Fruit fly (Drosophila melanogaster): ENCODE data around the gene Rint1.
A peak's percentile ranks its signal among the peaks of the same experiment; 100 is the strongest.

The Rint1 gene

dm6 chr3L:7364717-7365278 lies 41.4 kb downstream of the Rint1 start (continued):
- no peak for TF ChIP-seq Atf6 (GFP tag; IDR thresholded peaks at IDR 0.05)
- TF ChIP-seq CG8924 (tag; optimal IDR thresholded peaks at IDR 0.05): peak; percentile 14
- TF ChIP-seq Atf3 (GFP tag; optimal IDR thresholded peaks at IDR 0.05): no peak
- no peak for TF ChIP-seq CG12155 (GFP tag; optimal IDR thresholded peaks at IDR 0.05)
- TF ChIP-seq CG6175 (GFP tag; IDR thresholded peaks at IDR 0.05): no peak
- TF ChIP-seq ind (GFP tag; optimal IDR thresholded peaks at IDR 0.05): no peak
- TF ChIP-seq Ssrp (tag; optimal IDR thresholded peaks at IDR 0.05): no peak
- TF ChIP-seq dati (GFP tag; IDR thresholded peaks at IDR 0.05): no peak
- no peak for TF ChIP-seq CG17359 (tag; optimal IDR thresholded peaks at IDR 0.05)
- no peak for TF ChIP-seq Nf-YA (GFP tag; IDR thresholded peaks at IDR 0.05)
- TF ChIP-seq Nf-YC (tag; optimal IDR thresholded peaks at IDR 0.05): peak; percentile 47
- TF ChIP-seq Spps (tag; optimal IDR thresholded peaks at IDR 0.05): no peak
- no peak for TF ChIP-seq CG4328 (GFP tag; optimal IDR thresholded peaks at IDR 0.05)
- TF ChIP-seq gem (tag; optimal IDR thresholded peaks at IDR 0.05): no peak
- no peak for TF ChIP-seq btn (GFP tag; optimal IDR thresholded peaks at IDR 0.05)
- TF ChIP-seq Dfd (GFP tag; optimal IDR thresholded peaks at IDR 0.05): no peak
- no peak for TF ChIP-seq GATAe (GFP tag; conservative IDR thresholded peaks at IDR 0.05)
- TF ChIP-seq sob (GFP tag; IDR thresholded peaks at IDR 0.05): no peak
- no peak for TF ChIP-seq CG3995 (GFP tag; optimal IDR thresholded peaks at IDR 0.05)
- no peak for TF ChIP-seq stc (GFP tag; IDR thresholded peaks at IDR 0.05)
- peak; percentile 85 for TF ChIP-seq Adf1 (GFP tag; IDR thresholded peaks at IDR 0.05)
- no peak for TF ChIP-seq CG9876 (GFP tag; optimal IDR thresholded peaks at IDR 0.05)
- no peak for TF ChIP-seq CG32767 (GFP tag; IDR thresholded peaks at IDR 0.05)
- no peak for TF ChIP-seq Rx (GFP tag; IDR thresholded peaks at IDR 0.05)
- no peak for TF ChIP-seq fd96Cb (tag; optimal IDR thresholded peaks at IDR 0.05)
- no peak for TF ChIP-seq Dbx (GFP tag; IDR thresholded peaks at IDR 0.05)
- TF ChIP-seq chinmo (GFP tag; IDR thresholded peaks at IDR 0.05; ENCODE audit: partially characterized antibody): no peak
- no peak for TF ChIP-seq dan (GFP tag; IDR thresholded peaks at IDR 0.05)
- no peak for TF ChIP-seq CG13624 (GFP tag; optimal IDR thresholded peaks at IDR 0.05)
- TF ChIP-seq Abd-B (GFP tag; optimal IDR thresholded peaks at IDR 0.05): no peak
- 0 out of 3 replicates have a peak, but pooled peaks have one; percentile 14 for TF ChIP-seq CG34422 (GFP tag; IDR thresholded peaks at IDR 0.05)
- TF ChIP-seq CG4404 (GFP tag; IDR thresholded peaks at IDR 0.05): no peak
- no peak for TF ChIP-seq CG1233 (GFP tag; optimal IDR thresholded peaks at IDR 0.05)
- no peak for TF ChIP-seq Tbp (GFP tag; optimal IDR thresholded peaks at IDR 0.05)
- peak; percentile 59 to 96 for TF ChIP-seq insv (GFP tag; optimal IDR thresholded peaks at IDR 0.05)
- TF ChIP-seq Ravus (GFP tag; IDR thresholded peaks at IDR 0.05): no peak

- peak; percentile 39 for TF ChIP-seq CTCF (GFP tag; optimal IDR thresholded peaks at IDR 0.05)
- no peak for TF ChIP-seq Mrtf (GFP tag; IDR thresholded peaks at IDR 0.05)
- peak; percentile 62 for TF ChIP-seq CG11695 (GFP tag; IDR thresholded peaks at IDR 0.05)
- TF ChIP-seq repo (GFP tag; optimal IDR thresholded peaks at IDR 0.05): peak; percentile 2
- TF ChIP-seq row (GFP tag; IDR thresholded peaks at IDR 0.05): peak; percentile 15; the same call in 1 of the 3 replicates
- TF ChIP-seq so (GFP tag; IDR thresholded peaks at IDR 0.05): peak; percentile 61; the same call in 1 of the 3 replicates
- TF ChIP-seq da (GFP tag; optimal IDR thresholded peaks at IDR 0.05): no peak
- TF ChIP-seq CG12769 (tag; optimal IDR thresholded peaks at IDR 0.05): peak; percentile 48
- TF ChIP-seq CG16815 (GFP tag; optimal IDR thresholded peaks at IDR 0.05): no peak
- TF ChIP-seq bab2 (GFP tag; optimal IDR thresholded peaks at IDR 0.05): peak; percentile 3
- TF ChIP-seq CG17359 (tag; optimal IDR thresholded peaks at IDR 0.05): peak; percentile 33
- no peak for TF ChIP-seq tna (GFP tag; IDR thresholded peaks at IDR 0.05; ENCODE audit: partially characterized antibody)
- 0 out of 3 replicates have a peak, but pooled peaks have one; percentile 22 for TF ChIP-seq Optix (GFP tag; IDR thresholded peaks at IDR 0.05)
- peak; percentile 24 for TF ChIP-seq cwo (GFP tag; optimal IDR thresholded peaks at IDR 0.05)
- TF ChIP-seq HmgZ (tag; optimal IDR thresholded peaks at IDR 0.05): no peak
- TF ChIP-seq CG30403 (GFP tag; optimal IDR thresholded peaks at IDR 0.05): peak; percentile 32
- peak; percentile 20 for TF ChIP-seq CG17829 (tag; optimal IDR thresholded peaks at IDR 0.05)
Measured at dm6 chr3L:7367798-7368678, 44.6 kb downstream of the Rint1 start.

Measured in whole organism, embryonic.